Fruit fly (Drosophila melanogaster) whole organism, adult: ENCODE measurements around the gene CG31872.

ENCODE experiments used
- CG11617 ChIP-seq: fragments of 200-800 bp; sonication (Bioruptor generic); optimal IDR thresholded peaks from 2 replicates; lab custom pipeline; 2017; ENCODE audit warnings: mild to moderate bottlenecking, missing biosample characterization, missing genetic modification reagents, missing genetic modification characterization
- CG12768 ChIP-seq: fragments of 200-800 bp; sonication (Bioruptor generic); optimal IDR thresholded peaks from 2 replicates; lab custom pipeline; 2017; ENCODE audit warnings: missing biosample characterization, missing genetic modification characterization, mild to moderate bottlenecking, moderate library complexity, missing genetic modification reagents
- CG14711 ChIP-seq: fragments of 200-800 bp; sonication (Bioruptor generic); optimal IDR thresholded peaks from 2 replicates; lab custom pipeline; 2018; ENCODE audit warnings: missing biosample characterization, mild to moderate bottlenecking, missing genetic modification characterization, moderate library complexity
- CG1620 ChIP-seq: fragments of 200-800 bp; sonication (Bioruptor generic); optimal IDR thresholded peaks from 2 replicates; lab custom pipeline; 2016; ENCODE audit warnings: missing biosample characterization, missing genetic modification characterization
- CG33017 ChIP-seq: fragments of 200-800 bp; sonication (Bioruptor generic); optimal IDR thresholded peaks from 2 replicates; lab custom pipeline; 2018; ENCODE audit warnings: missing biosample characterization, mild to moderate bottlenecking, missing genetic modification characterization, moderate library complexity
- CG5204 ChIP-seq: fragments of 200-800 bp; sonication (Bioruptor generic); optimal IDR thresholded peaks from 2 replicates; lab custom pipeline; 2016; ENCODE audit warnings: missing biosample characterization, missing genetic modification characterization
- CG7045 ChIP-seq: fragments of 200-800 bp; sonication (Bioruptor generic); optimal IDR thresholded peaks from 2 replicates; lab custom pipeline; 2017; ENCODE audit warnings: missing biosample characterization, mild to moderate bottlenecking, missing genetic modification characterization
- CG7101 ChIP-seq: fragments of 200-800 bp; sonication (Bioruptor generic); optimal IDR thresholded peaks from 2 replicates; lab custom pipeline; 2018; ENCODE audit warnings: missing biosample characterization, mild to moderate bottlenecking, missing genetic modification characterization, moderate library complexity
- Clk ChIP-seq: fragments of 200-800 bp; sonication (Bioruptor generic); optimal IDR thresholded peaks from 2 replicates; lab custom pipeline; 2017; ENCODE audit warnings: missing biosample characterization, missing genetic modification characterization
- Crg-1 ChIP-seq: fragments of 200-800 bp; sonication (Bioruptor generic); optimal IDR thresholded peaks from 2 replicates; lab custom pipeline; 2016; ENCODE audit warnings: missing biosample characterization, missing genetic modification characterization
- Hr96 ChIP-seq: fragments of 200-800 bp; sonication (Bioruptor generic); optimal IDR thresholded peaks from 2 replicates; lab custom pipeline; 2016; ENCODE audit warnings: missing biosample characterization, missing genetic modification characterization
- Mnt ChIP-seq: fragments of 200-800 bp; sonication (Bioruptor generic); optimal IDR thresholded peaks from 2 replicates; lab custom pipeline; 2016; ENCODE audit warnings: missing biosample characterization, mild to moderate bottlenecking, missing genetic modification characterization
- bab1 ChIP-seq: fragments of 200-800 bp; sonication (Bioruptor generic); optimal IDR thresholded peaks from 3 replicates; lab custom pipeline; 2019; ENCODE audit warnings: missing biosample characterization, mild to moderate bottlenecking, missing genetic modification characterization, moderate library complexity
- cic ChIP-seq: fragments of 200-800 bp; sonication (Bioruptor generic); optimal IDR thresholded peaks from 2 replicates; lab custom pipeline; 2017; ENCODE audit warnings: missing biosample characterization, mild to moderate bottlenecking, missing genetic modification characterization, moderate library complexity
- cnc ChIP-seq, 2 experiments: fragments of >200 bp; optimal IDR thresholded peaks; 2 replicates each; lab custom pipeline; 2017
- kay ChIP-seq: fragments of 200-800 bp; sonication (Bioruptor generic); peaks from one replicate; lab custom pipeline; 2016; ENCODE audit warnings: missing biosample characterization, missing genetic modification characterization, borderline replicate concordance
- ovo ChIP-seq: fragments of 200-800 bp; sonication (Bioruptor generic); optimal IDR thresholded peaks from 2 replicates; lab custom pipeline; 2016; ENCODE audit warnings: missing biosample characterization, missing genetic modification characterization
- pad ChIP-seq: fragments of 200-800 bp; sonication (Bioruptor generic); optimal IDR thresholded peaks from 3 replicates; lab custom pipeline; 2017; ENCODE audit warnings: missing biosample characterization, missing genetic modification characterization, mild to moderate bottlenecking, moderate library complexity, missing genetic modification reagents
- tj ChIP-seq: fragments of 200-800 bp; sonication (Bioruptor generic); optimal IDR thresholded peaks from 3 replicates; lab custom pipeline; 2017; ENCODE audit warnings: missing biosample characterization, mild to moderate bottlenecking, missing genetic modification characterization, moderate library complexity
- toe ChIP-seq: fragments of 200-800 bp; sonication (Bioruptor generic); optimal IDR thresholded peaks from 2 replicates; lab custom pipeline; 2016; ENCODE audit warnings: missing biosample characterization, missing genetic modification characterization

CG31872 gene

DNA sequence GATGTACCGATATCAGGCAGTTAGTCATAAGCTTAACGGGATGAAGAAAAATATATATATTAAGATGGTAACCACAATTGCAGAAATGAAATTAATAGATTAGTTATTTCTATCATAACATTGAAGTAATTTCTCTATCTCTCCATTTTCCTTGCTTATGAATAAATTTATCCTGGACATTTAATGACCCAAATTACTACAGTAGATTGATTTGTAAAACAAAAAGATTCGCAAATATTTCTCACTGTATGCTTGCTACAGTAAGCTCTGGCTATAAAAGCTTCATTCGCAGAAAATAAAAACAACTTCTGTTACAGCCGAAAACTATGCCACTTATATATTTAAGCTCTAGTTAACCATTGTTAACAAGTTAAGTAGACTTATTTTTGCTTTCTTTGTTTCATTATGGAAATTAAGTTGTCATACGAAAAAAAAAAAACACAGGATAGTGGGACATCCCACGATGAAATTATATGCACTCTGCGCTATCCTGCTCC, 40.9 kb downstream of the CG31872 start, which contains the start of gene CG17105:
Gene CG17105, plus strand, starts transcription at position 447 of the 497 bp plus-strand sequence.
- no peak for TF ChIP-seq CG7045
- TF ChIP-seq Mnt (GFP tag; lab: Kevin White, UChicago), result no peak
- no peak for TF ChIP-seq pad
- TF ChIP-seq cic (GFP tag; lab: Kevin White, UChicago), result no peak
- TF ChIP-seq Hr96 (GFP tag; lab: Kevin White, UChicago), result no peak
- no peak for TF ChIP-seq ovo (GFP tag; lab: Kevin White, UChicago)
- no peak for TF ChIP-seq bab1 (GFP tag; lab: Kevin White, UChicago)
- no peak for TF ChIP-seq Crg-1
- TF ChIP-seq CG12768 (GFP tag; lab: Kevin White, UChicago), result no peak
- TF ChIP-seq CG7101 (tag; lab: Kevin White, UChicago), result no peak
- no peak for TF ChIP-seq CG5204
- no peak for TF ChIP-seq cnc (optimal IDR thresholded peaks at IDR 0.05; lab: Kevin White, UChicago)
- TF ChIP-seq CG11617 (GFP tag; lab: Kevin White, UChicago), result no peak
- TF ChIP-seq tj, result no peak
- TF ChIP-seq CG14711, result no peak
- no peak for TF ChIP-seq CG1620

dm6 chr2L:10681602-10682001, 41.9 kb downstream of the CG31872 start, which contains the start of gene CG17107:
TSS of gene CG17107 (plus strand) at chr2L:10681902.
- TF ChIP-seq Crg-1 (no peak), CG7101 (tag; lab: Kevin White, UChicago) (no peak), CG14711 (no peak), CG5204 (no peak), CG1620 (no peak), toe (GFP tag; lab: Kevin White, UChicago) (no peak), cic (GFP tag; lab: Kevin White, UChicago) (no peak), bab1 (GFP tag; lab: Kevin White, UChicago) (no peak), cnc (optimal IDR thresholded peaks at IDR 0.05; lab: Kevin White, UChicago) (no peak), tj (no peak), Clk (no peak), Mnt (GFP tag; lab: Kevin White, UChicago) (no peak), kay (GFP tag; lab: Kevin White, UChicago) (no peak), Hr96 (GFP tag; lab: Kevin White, UChicago) (no peak), CG12768 (GFP tag; lab: Kevin White, UChicago) (no peak), ovo (GFP tag; lab: Kevin White, UChicago) (no peak)

dm6 chr2L:10682197-10682596, 42.5 kb downstream of the CG31872 start:
- no peak for TF ChIP-seq Hr96 (GFP tag; lab: Kevin White, UChicago)
- no peak for TF ChIP-seq CG12768 (GFP tag; lab: Kevin White, UChicago)

dm6 chr2L:10682912-10683311, 43.2 kb downstream of the CG31872 start:
- TF ChIP-seq Clk (no peak), kay (GFP tag; lab: Kevin White, UChicago) (no peak), CG1620 (no peak), CG14711 (no peak), tj (no peak), CG33017 (tag; lab: Kevin White, UChicago) (no peak), CG11617 (GFP tag; lab: Kevin White, UChicago) (no peak), CG7101 (tag; lab: Kevin White, UChicago) (no peak), pad (no peak), ovo (GFP tag; lab: Kevin White, UChicago) (no peak), CG12768 (GFP tag; lab: Kevin White, UChicago) (no peak), bab1 (GFP tag; lab: Kevin White, UChicago) (no peak), cic (GFP tag; lab: Kevin White, UChicago) (no peak), Crg-1 (no peak), CG7045 (no peak), Mnt (GFP tag; lab: Kevin White, UChicago) (no peak), cnc (optimal IDR thresholded peaks at IDR 0.05; lab: Kevin White, UChicago) (no peak), toe (GFP tag; lab: Kevin White, UChicago) (no peak), Hr96 (GFP tag; lab: Kevin White, UChicago) (no peak), CG5204 (no peak)

DNA sequence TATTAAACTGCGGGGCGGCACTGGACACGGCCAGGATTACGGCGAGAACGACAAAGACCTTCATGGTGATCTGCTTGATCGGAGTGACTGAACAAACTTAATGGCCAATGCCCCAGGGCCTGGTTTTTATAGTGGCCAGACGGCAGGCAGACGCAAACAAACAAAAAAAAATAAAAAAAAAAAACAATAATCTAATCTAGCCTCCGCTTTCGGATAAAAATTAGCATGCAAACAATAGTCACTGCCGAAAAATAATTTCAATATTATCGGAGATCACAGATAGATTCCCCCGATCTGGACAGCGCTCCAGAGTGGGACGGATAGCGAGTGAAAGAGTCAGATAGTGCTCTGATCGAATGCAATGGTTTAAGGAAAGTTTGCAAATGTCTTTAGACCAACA, 44.6 kb downstream of the CG31872 start, which contains the start of gene CG7299:
Gene CG7299, minus strand, starts transcription at position 101 of the 400 bp plus-strand sequence.
- TF ChIP-seq toe (GFP tag; lab: Kevin White, UChicago), result no peak
- TF ChIP-seq CG5204, result no peak
- TF ChIP-seq cic (GFP tag; lab: Kevin White, UChicago), result no peak
- TF ChIP-seq Mnt (GFP tag; lab: Kevin White, UChicago), result no peak
- TF ChIP-seq tj, result no peak
- TF ChIP-seq CG7101 (tag; lab: Kevin White, UChicago), result no peak
- TF ChIP-seq ovo (GFP tag; lab: Kevin White, UChicago), result no peak
- TF ChIP-seq CG12768 (GFP tag; lab: Kevin White, UChicago), result no peak
- TF ChIP-seq CG7045, result no peak

DNA sequence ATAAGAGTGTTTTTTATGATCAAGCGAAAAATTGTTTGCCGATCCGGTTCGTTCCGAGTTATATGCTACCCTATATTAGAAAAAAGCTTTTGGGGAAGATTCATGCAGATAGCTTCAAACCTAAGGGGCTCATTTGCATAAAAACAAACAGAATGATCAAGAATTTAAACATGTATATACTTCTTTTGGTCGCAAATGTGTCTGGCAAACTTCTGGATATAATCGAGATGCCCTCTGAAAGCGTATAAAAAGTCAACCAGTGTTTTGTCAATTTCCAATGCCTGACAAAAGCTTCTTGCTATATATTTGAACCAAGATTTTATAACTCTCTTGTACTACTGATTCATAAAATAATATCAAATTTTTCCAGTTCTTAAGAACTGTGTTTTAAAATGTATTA, 45.9 kb downstream of the CG31872 start:
- TF ChIP-seq CG5204 (no peak), CG12768 (GFP tag; lab: Kevin White, UChicago) (no peak), CG1620 (no peak), kay (GFP tag; lab: Kevin White, UChicago) (no peak), CG11617 (GFP tag; lab: Kevin White, UChicago) (no peak), tj (no peak), cic (GFP tag; lab: Kevin White, UChicago) (no peak), CG7045 (no peak), Crg-1 (no peak), CG14711 (no peak), cnc (optimal IDR thresholded peaks at IDR 0.05; lab: Kevin White, UChicago) (no peak), bab1 (GFP tag; lab: Kevin White, UChicago) (no peak), CG7101 (tag; lab: Kevin White, UChicago) (no peak), toe (GFP tag; lab: Kevin White, UChicago) (no peak), pad (no peak), CG33017 (tag; lab: Kevin White, UChicago) (no peak), ovo (GFP tag; lab: Kevin White, UChicago) (no peak), Clk (no peak)
